Worm (Caenorhabditis elegans) whole organism, midembryonic: ENCODE results near the gene F38B7.2.

Source experiments
- T22C8.4 ChIP-seq: fragments of 200-800 bp; sonication (Bioruptor generic); IDR thresholded peaks from 2 replicates; pipeline ENCODE4 v1.3.6; 2022; ENCODE audit warnings: missing genetic modification characterization, missing compliant biosample characterization
- cog-1 ChIP-seq: sonication (generic microtip); optimal IDR thresholded peaks from 2 replicates; lab custom pipeline; 2016; ENCODE audit warnings: missing genetic modification characterization, missing compliant biosample characterization
- flt-1 ChIP-seq: fragments of 200-800 bp; sonication (Bioruptor generic); IDR thresholded peaks from 2 replicates; pipeline ENCODE4 v1.3.6; 2022; ENCODE audit warnings: missing genetic modification characterization, missing compliant biosample characterization
- klf-2 ChIP-seq: fragments of 200-800 bp; sonication (Bioruptor generic); conservative IDR thresholded peaks from 2 replicates; pipeline ENCODE4 v1.3.6; 2022; ENCODE audit warnings: missing genetic modification reagents, missing genetic modification characterization, missing compliant biosample characterization
- med-1 ChIP-seq: sonication (generic microtip); optimal IDR thresholded peaks from 2 replicates; lab custom pipeline; 2017; ENCODE audit warnings: missing genetic modification characterization, mild to moderate bottlenecking, missing compliant biosample characterization, antibody characterized with exemption, missing genetic modification reagents; ENCODE audit not compliant: insufficient read depth
- ref-1 ChIP-seq: fragments of 200-800 bp; sonication (Bioruptor generic); conservative IDR thresholded peaks from 2 replicates; pipeline ENCODE4 v1.3.6; 2022; ENCODE audit warnings: missing genetic modification reagents, missing genetic modification characterization, missing compliant biosample characterization
- ztf-23 ChIP-seq: fragments of 200-800 bp; sonication (Bioruptor generic); IDR thresholded peaks from 2 replicates; pipeline ENCODE4 v1.3.6; 2022; ENCODE audit warnings: missing genetic modification reagents, missing genetic modification characterization, missing compliant biosample characterization
- ztf-29 ChIP-seq: fragments of 200-800 bp; sonication (Bioruptor generic); IDR thresholded peaks from 2 replicates; pipeline ENCODE4 v1.3.6; 2022; ENCODE audit warnings: missing genetic modification reagents, missing genetic modification characterization, missing compliant biosample characterization

DNA sequence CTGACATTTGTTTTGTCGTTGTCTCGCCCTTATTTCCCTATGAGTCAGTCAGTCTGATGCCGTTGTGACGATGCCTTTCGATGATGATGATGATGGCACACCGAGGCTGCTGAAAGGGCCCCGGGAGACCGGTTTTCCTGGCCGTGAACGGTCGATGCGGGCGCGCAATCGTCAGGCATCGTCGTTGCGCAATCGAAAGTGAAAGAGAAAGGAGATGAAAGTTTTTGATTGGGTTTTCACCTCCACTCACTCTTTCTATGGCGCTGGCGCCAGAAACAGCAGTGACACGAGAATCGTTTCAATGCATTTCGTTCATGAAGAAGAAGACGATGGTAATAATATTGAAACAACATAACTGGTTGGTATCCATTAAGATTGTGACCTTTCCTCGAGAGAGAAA is 10.8 kb upstream of the F38B7.2 start:
- TF ChIP-seq ref-1 (GFP tag; lab: Robert Waterston, UW) (no peak), T22C8.4 (GFP tag; lab: Robert Waterston, UW) (peak; percentile 11; the same call in 1 of the 2 replicates), ztf-29 (GFP tag; lab: Robert Waterston, UW) (no peak), ztf-23 (GFP tag; lab: Robert Waterston, UW) (0 out of 2 replicates have a peak, but pooled peaks have one; percentile 46), flt-1 (no peak), klf-2 (GFP tag; lab: Robert Waterston, UW) (no peak), med-1 (no peak), cog-1 (no peak)
